Fruit fly (Drosophila melanogaster): ENCODE results near the gene CG42659.

Gene CG42659

dm6 chr2L:18007060-18007459 lies at the start of gene CG42659:
Gene CG42659, plus strand, starts transcription at chr2L:18007360.
- TF ChIP-seq psq (optimal IDR thresholded peaks at IDR 0.05) (no peak), CG8478 (optimal IDR thresholded peaks at IDR 0.05) (no peak), usp (GFP tag; optimal IDR thresholded peaks at IDR 0.05) (no peak), pan (optimal IDR thresholded peaks at IDR 0.05) (no peak), EcR (GFP tag; optimal IDR thresholded peaks at IDR 0.05) (no peak), Dll (optimal IDR thresholded peaks at IDR 0.05) (no peak)

- no peak for TF ChIP-seq Dll (optimal IDR thresholded peaks at IDR 0.05)
- no peak for TF ChIP-seq pan (optimal IDR thresholded peaks at IDR 0.05)
- no peak for TF ChIP-seq CG8478 (optimal IDR thresholded peaks at IDR 0.05)
- no peak for TF ChIP-seq EcR (GFP tag; optimal IDR thresholded peaks at IDR 0.05)
These were observed 48.9 kb upstream of the CG42659 start for dm6 chr2L:17958306-17958705.

- no peak for TF ChIP-seq psq (optimal IDR thresholded peaks at IDR 0.05)
- no peak for TF ChIP-seq CG8478 (optimal IDR thresholded peaks at IDR 0.05)
- TF ChIP-seq EcR (GFP tag; optimal IDR thresholded peaks at IDR 0.05) = no peak
- no peak for TF ChIP-seq pan (optimal IDR thresholded peaks at IDR 0.05)
- no peak for TF ChIP-seq usp (GFP tag; optimal IDR thresholded peaks at IDR 0.05)
- TF ChIP-seq Dll (optimal IDR thresholded peaks at IDR 0.05) = no peak
These were observed 46.9 kb upstream of the CG42659 start for dm6 chr2L:17960214-17960613.

- TF ChIP-seq usp (GFP tag; optimal IDR thresholded peaks at IDR 0.05) (no peak), Dll (optimal IDR thresholded peaks at IDR 0.05) (no peak), CG8478 (optimal IDR thresholded peaks at IDR 0.05) (no peak), psq (optimal IDR thresholded peaks at IDR 0.05) (no peak), EcR (GFP tag; optimal IDR thresholded peaks at IDR 0.05) (no peak), pan (optimal IDR thresholded peaks at IDR 0.05) (no peak)
These were observed 44.0 kb upstream of the CG42659 start, which contains the start of gene CG5674 for dm6 chr2L:17963071-17963567. Gene CG5674, plus strand, starts transcription at chr2L:17963379.

dm6 chr2L:17963710-17964109 lies 43.5 kb upstream of the CG42659 start:
- TF ChIP-seq Dll (optimal IDR thresholded peaks at IDR 0.05) (no peak), psq (optimal IDR thresholded peaks at IDR 0.05) (no peak), CG8478 (optimal IDR thresholded peaks at IDR 0.05) (no peak), EcR (GFP tag; optimal IDR thresholded peaks at IDR 0.05) (no peak), usp (GFP tag; optimal IDR thresholded peaks at IDR 0.05) (no peak), pan (optimal IDR thresholded peaks at IDR 0.05) (no peak)

dm6 chr2L:17972999-17973398 lies 34.2 kb upstream of the CG42659 start:
- no peak for TF ChIP-seq CG8478 (optimal IDR thresholded peaks at IDR 0.05)
- TF ChIP-seq Dll (optimal IDR thresholded peaks at IDR 0.05) = no peak
- no peak for TF ChIP-seq psq (optimal IDR thresholded peaks at IDR 0.05)
- no peak for TF ChIP-seq usp (GFP tag; optimal IDR thresholded peaks at IDR 0.05)
- TF ChIP-seq pan (optimal IDR thresholded peaks at IDR 0.05) = no peak
- TF ChIP-seq EcR (GFP tag; optimal IDR thresholded peaks at IDR 0.05) = no peak

dm6 chr2L:17982372-17982771 lies 24.8 kb upstream of the CG42659 start, which contains the start of gene btv:
Gene btv, minus strand, starts transcription at chr2L:17982472.
- TF ChIP-seq EcR (GFP tag; optimal IDR thresholded peaks at IDR 0.05) (no peak), Dll (optimal IDR thresholded peaks at IDR 0.05) (no peak), pan (optimal IDR thresholded peaks at IDR 0.05) (no peak), CG8478 (optimal IDR thresholded peaks at IDR 0.05) (no peak), psq (optimal IDR thresholded peaks at IDR 0.05) (no peak)

dm6 chr2L:17986099-17986498 lies 21.1 kb upstream of the CG42659 start, which contains the start of gene CG5681:
Gene CG5681, plus strand, starts transcription at chr2L:17986399.
- no peak for TF ChIP-seq psq (optimal IDR thresholded peaks at IDR 0.05)
- no peak for TF ChIP-seq pan (optimal IDR thresholded peaks at IDR 0.05)
- no peak for TF ChIP-seq Dll (optimal IDR thresholded peaks at IDR 0.05)
- TF ChIP-seq EcR (GFP tag; optimal IDR thresholded peaks at IDR 0.05) = no peak

dm6 chr2L:17988955-17989354 lies 18.2 kb upstream of the CG42659 start:
- no peak for TF ChIP-seq usp (GFP tag; optimal IDR thresholded peaks at IDR 0.05)

dm6 chr2L:17990118-17990517 lies 17.0 kb upstream of the CG42659 start, which contains the start of gene Prosbeta5R2:
Gene Prosbeta5R2, plus strand, starts transcription at chr2L:17990418.
- TF ChIP-seq usp (GFP tag; optimal IDR thresholded peaks at IDR 0.05) (no peak), CG8478 (optimal IDR thresholded peaks at IDR 0.05) (no peak), psq (optimal IDR thresholded peaks at IDR 0.05) (no peak), Dll (optimal IDR thresholded peaks at IDR 0.05) (no peak)

- TF ChIP-seq usp (GFP tag; optimal IDR thresholded peaks at IDR 0.05) (no peak), EcR (GFP tag; optimal IDR thresholded peaks at IDR 0.05) (no peak), CG8478 (optimal IDR thresholded peaks at IDR 0.05) (no peak), psq (optimal IDR thresholded peaks at IDR 0.05) (no peak), Dll (optimal IDR thresholded peaks at IDR 0.05) (no peak), pan (optimal IDR thresholded peaks at IDR 0.05) (no peak)
These were observed 16.4 kb upstream of the CG42659 start for dm6 chr2L:17990771-17991170.

dm6 chr2L:18002149-18002548 lies 5.0 kb upstream of the CG42659 start:
- peak; percentile 49 for TF ChIP-seq Dll (optimal IDR thresholded peaks at IDR 0.05)
- TF ChIP-seq psq (optimal IDR thresholded peaks at IDR 0.05) = no peak

- TF ChIP-seq pan (optimal IDR thresholded peaks at IDR 0.05) (no peak), EcR (GFP tag; optimal IDR thresholded peaks at IDR 0.05) (peak in 1 of 2 experiments; percentile 43)
These were observed 3.9 kb upstream of the CG42659 start for dm6 chr2L:18003028-18003836.
